Worm (Caenorhabditis elegans) whole organism, L3 larva: ENCODE measurements around the gene C16C8.10.

Source experiments
- ZK546.5 ChIP-seq: sonication (generic microtip); optimal IDR thresholded peaks from 2 replicates; lab custom pipeline; 2017; ENCODE audit warnings: missing biosample characterization, missing genetic modification characterization
- ceh-82 ChIP-seq: fragments of 150-350 bp; optimal IDR thresholded peaks from 2 replicates; lab custom pipeline; 2014; ENCODE audit warnings: missing biosample characterization, missing genetic modification characterization
- elt-2 ChIP-seq: sonication (generic microtip); optimal IDR thresholded peaks from 2 replicates; lab custom pipeline; 2016; ENCODE audit warnings: missing genetic modification reagents, mild to moderate bottlenecking, missing genetic modification characterization, missing compliant biosample characterization
- nhr-77 ChIP-seq: fragments of 150-350 bp; optimal IDR thresholded peaks from 2 replicates; lab custom pipeline; 2014; ENCODE audit warnings: missing biosample characterization, missing genetic modification characterization
- snpc-4 ChIP-seq: fragments of 150-350 bp; optimal IDR thresholded peaks from 2 replicates; lab custom pipeline; 2014; ENCODE audit warnings: missing biosample characterization, missing genetic modification characterization
- zag-1 ChIP-seq: fragments of 150-350 bp; optimal IDR thresholded peaks from 2 replicates; lab custom pipeline; 2014; ENCODE audit warnings: missing biosample characterization, missing genetic modification characterization

ce11 chrII:3461586-3461985, 2.9 kb downstream of the C16C8.10 start, which contains the start of gene C16C8.8:
- TF ChIP-seq nhr-77 = no peak
- no peak for TF ChIP-seq ceh-82 (tag; lab: Kevin White, UChicago)
- TF ChIP-seq zag-1 = no peak
- no peak for TF ChIP-seq ZK546.5
- TF ChIP-seq elt-2 (tag; lab: Kevin White, UChicago) = no peak
- TF ChIP-seq snpc-4 = no peak
